Worm (Caenorhabditis elegans): ENCODE results near the gene R07B1.7.

ce11 chrX:9918997-9919396, 50.1 kb downstream of the R07B1.7 start, which contains the start of gene folr-1:
- TF ChIP-seq ztf-23 (GFP tag; IDR thresholded peaks at IDR 0.05): no peak
- TF ChIP-seq ref-1 (GFP tag; conservative IDR thresholded peaks at IDR 0.05): no peak
- TF ChIP-seq T22C8.4 (GFP tag; IDR thresholded peaks at IDR 0.05): no peak
- TF ChIP-seq flt-1 (GFP tag; IDR thresholded peaks at IDR 0.05): no peak
- TF ChIP-seq klf-2 (GFP tag; conservative IDR thresholded peaks at IDR 0.05): no peak
- no peak for TF ChIP-seq tab-1 (GFP tag; IDR thresholded peaks at IDR 0.05)
- TF ChIP-seq med-1 (GFP tag; optimal IDR thresholded peaks at IDR 0.05; ENCODE audit: insufficient read depth): no peak
- TF ChIP-seq ztf-29 (GFP tag; IDR thresholded peaks at IDR 0.05): no peak

Data from whole organism, midembryonic.